Fruit fly (Drosophila melanogaster) whole organism, embryonic: ENCODE measurements around the gene CG13931.

ENCODE experiments used
- Awh ChIP-seq: fragments of 200-800 bp; sonication (Bioruptor generic); IDR thresholded peaks from 2 replicates; pipeline ENCODE4, ENCODE4 v1.3.6; 2022; ENCODE audit warnings: missing biosample characterization, missing genetic modification characterization
- CG10267 ChIP-seq: fragments of 200-800 bp; sonication (Bioruptor generic); optimal IDR thresholded peaks from 2 replicates; lab custom pipeline; 2018; ENCODE audit warnings: missing biosample characterization, mild to moderate bottlenecking, missing genetic modification characterization, moderate library complexity
- CG11456 ChIP-seq: fragments of 200-800 bp; sonication (Bioruptor generic); IDR thresholded peaks from 3 replicates; pipeline ENCODE4 v1.3.6; 2022; ENCODE audit warnings: missing biosample characterization, missing genetic modification characterization
- CG12299 ChIP-seq: fragments of 200-800 bp; sonication (Bioruptor generic); optimal IDR thresholded peaks from 2 replicates; lab custom pipeline; 2018; ENCODE audit warnings: missing biosample characterization, mild to moderate bottlenecking, missing genetic modification characterization
- CG12769 ChIP-seq: fragments of 200-800 bp; sonication (Bioruptor generic); optimal IDR thresholded peaks from 2 replicates; lab custom pipeline; 2019; ENCODE audit warnings: missing biosample characterization, mild to moderate bottlenecking, missing genetic modification characterization, moderate library complexity
- CG15514 ChIP-seq: fragments of 200-800 bp; sonication (Bioruptor generic); optimal IDR thresholded peaks from 3 replicates; lab custom pipeline; 2017; ENCODE audit warnings: missing biosample characterization, missing genetic modification characterization, mild to moderate bottlenecking, moderate library complexity, missing genetic modification reagents
- CG17328 ChIP-seq: fragments of 200-800 bp; sonication (Bioruptor generic); IDR thresholded peaks from 2 replicates; pipeline ENCODE4 v1.3.6; 2022; ENCODE audit warnings: missing biosample characterization, missing genetic modification characterization
- CG32532 ChIP-seq: fragments of 200-800 bp; sonication (Bioruptor generic); IDR thresholded peaks from 2 replicates; pipeline ENCODE4 v1.3.6; 2022; ENCODE audit warnings: missing biosample characterization, missing genetic modification characterization
- CG5180 ChIP-seq: fragments of 200-800 bp; sonication (Bioruptor generic); optimal IDR thresholded peaks from 3 replicates; lab custom pipeline; 2017; ENCODE audit warnings: missing biosample characterization, missing genetic modification characterization, mild to moderate bottlenecking, moderate library complexity, missing genetic modification reagents
- CG5953 ChIP-seq: fragments of 200-800 bp; sonication (Bioruptor generic); IDR thresholded peaks from 2 replicates; pipeline ENCODE4 v1.3.6; 2022; ENCODE audit warnings: missing biosample characterization, missing genetic modification characterization
- CG6272 ChIP-seq: fragments of 200-800 bp; sonication (Bioruptor generic); IDR thresholded peaks from 2 replicates; pipeline ENCODE4 v1.3.6; 2022; ENCODE audit warnings: missing biosample characterization, missing genetic modification characterization
- CG6854 ChIP-seq: fragments of 200-800 bp; sonication (Bioruptor generic); optimal IDR thresholded peaks from 3 replicates; lab custom pipeline; 2017; ENCODE audit warnings: missing biosample characterization, mild to moderate bottlenecking, missing genetic modification characterization
- CG7786 ChIP-seq: fragments of 200-800 bp; sonication (Bioruptor generic); optimal IDR thresholded peaks from 2 replicates; lab custom pipeline; 2016; ENCODE audit warnings: missing biosample characterization, missing genetic modification characterization
- CG7839 ChIP-seq: fragments of 200-800 bp; sonication (Bioruptor generic); optimal IDR thresholded peaks from 3 replicates; lab custom pipeline; 2018; ENCODE audit warnings: missing biosample characterization, mild to moderate bottlenecking, missing genetic modification characterization, moderate library complexity
- CG8765 ChIP-seq: fragments of 200-800 bp; sonication (Bioruptor generic); IDR thresholded peaks from 2 replicates; pipeline ENCODE4 v1.3.6; 2022; ENCODE audit warnings: missing biosample characterization, missing genetic modification characterization
- D ChIP-seq, 2 experiments: fragments of 200-800 bp in 1 of 2; fragments of >200 bp in 1 of 2; sonication (Bioruptor generic) in 1 of 2; optimal IDR thresholded peaks; 2 replicates in 1 of 2; 3 replicates in 1 of 2; lab custom pipeline; 2017; ENCODE audit warnings: mild to moderate bottlenecking in 1 of 2, missing biosample characterization in 1 of 2, missing genetic modification characterization in 1 of 2, missing genetic modification reagents in 1 of 2
- D19A ChIP-seq: fragments of 200-800 bp; optimal IDR thresholded peaks from 3 replicates; lab custom pipeline; 2019; ENCODE audit warnings: missing biosample characterization, mild to moderate bottlenecking, missing genetic modification characterization, moderate library complexity
- Dip2 ChIP-seq: fragments of 200-800 bp; sonication (Bioruptor generic); IDR thresholded peaks from 2 replicates; pipeline ENCODE4 v1.3.6; 2022; ENCODE audit warnings: missing biosample characterization, missing genetic modification characterization
- E2f2 ChIP-seq: fragments of 200-800 bp; sonication (Bioruptor generic); IDR thresholded peaks from 2 replicates; pipeline ENCODE4 v1.3.6; 2022; ENCODE audit warnings: missing biosample characterization, missing genetic modification characterization
- HLH3B ChIP-seq: fragments of 200-800 bp; sonication (Bioruptor generic); IDR thresholded peaks from 2 replicates; pipeline ENCODE4 v1.3.6; 2022; ENCODE audit warnings: missing biosample characterization, missing genetic modification characterization
- HLH54F ChIP-seq: fragments of 200-800 bp; sonication (Bioruptor generic); optimal IDR thresholded peaks from 3 replicates; lab custom pipeline; 2016; ENCODE audit warnings: missing biosample characterization, missing genetic modification characterization
- Hr78 ChIP-seq, 2 experiments: fragments of 200-800 bp in 1 of 2; fragments of >200 bp in 1 of 2; sonication (Bioruptor generic) in 1 of 2; optimal IDR thresholded peaks; 2 replicates each; lab custom pipeline; 2017 to 2019; ENCODE audit warnings: missing biosample characterization in 2 of 2, missing genetic modification characterization in 2 of 2, mild to moderate bottlenecking in 1 of 2, moderate library complexity in 1 of 2
- Ravus ChIP-seq: fragments of 200-800 bp; sonication (Bioruptor generic); IDR thresholded peaks from 2 replicates; pipeline ENCODE4 v1.3.6; 2022; ENCODE audit warnings: missing biosample characterization, missing genetic modification characterization
- Rfx ChIP-seq: fragments of 200-800 bp; sonication (Bioruptor generic); IDR thresholded peaks from 2 replicates; pipeline ENCODE4 v1.3.6; 2022; ENCODE audit warnings: missing biosample characterization, missing genetic modification characterization
- ara ChIP-seq: fragments of 200-800 bp; sonication (Bioruptor generic); IDR thresholded peaks from 2 replicates; pipeline ENCODE4 v1.3.6; 2022; ENCODE audit warnings: missing biosample characterization, missing genetic modification characterization
- cas ChIP-seq: fragments of 200-800 bp; sonication (Bioruptor generic); IDR thresholded peaks from 2 replicates; pipeline ENCODE4 v1.3.6; 2022; ENCODE audit warnings: missing biosample characterization, missing genetic modification characterization
- cg ChIP-seq: fragments of 200-800 bp; sonication (Bioruptor generic); optimal IDR thresholded peaks from 3 replicates; lab custom pipeline; 2019; ENCODE audit warnings: missing biosample characterization, mild to moderate bottlenecking, missing genetic modification characterization, moderate library complexity
- ci ChIP-seq: fragments of 200-800 bp; sonication (Bioruptor generic); IDR thresholded peaks from 3 replicates; pipeline ENCODE4 v1.3.6; 2022; ENCODE audit warnings: missing biosample characterization, missing genetic modification characterization
- dan ChIP-seq: fragments of 200-800 bp; sonication (Bioruptor generic); IDR thresholded peaks from 2 replicates; pipeline ENCODE4 v1.3.6; 2022; ENCODE audit warnings: missing biosample characterization, missing genetic modification characterization
- ftz-f1 ChIP-seq: fragments of 200-800 bp; sonication (Bioruptor generic); optimal IDR thresholded peaks from 2 replicates; lab custom pipeline; 2016; ENCODE audit warnings: missing biosample characterization, missing genetic modification characterization
- gem ChIP-seq: fragments of 200-800 bp; sonication (Bioruptor generic); optimal IDR thresholded peaks from 2 replicates; lab custom pipeline; 2019; ENCODE audit warnings: missing biosample characterization, mild to moderate bottlenecking, missing genetic modification characterization, moderate library complexity
- grn ChIP-seq: fragments of 200-800 bp; sonication (Bioruptor generic); optimal IDR thresholded peaks from 3 replicates; lab custom pipeline; 2017; ENCODE audit warnings: missing biosample characterization, missing genetic modification characterization
- gsb ChIP-seq: fragments of 200-800 bp; sonication (Bioruptor generic); IDR thresholded peaks from 2 replicates; pipeline ENCODE4 v1.3.6; 2022; ENCODE audit warnings: missing biosample characterization, missing genetic modification characterization
- lab ChIP-seq: fragments of 200-800 bp; sonication (Bioruptor generic); optimal IDR thresholded peaks from 3 replicates; lab custom pipeline; 2017; ENCODE audit warnings: missing biosample characterization, missing genetic modification characterization, mild to moderate bottlenecking, moderate library complexity, missing genetic modification reagents
- mirr ChIP-seq: fragments of 200-800 bp; sonication (Bioruptor generic); optimal IDR thresholded peaks from 3 replicates; lab custom pipeline; 2018; ENCODE audit warnings: missing biosample characterization, mild to moderate bottlenecking, missing genetic modification characterization
- mld ChIP-seq: fragments of 200-800 bp; sonication (Bioruptor generic); IDR thresholded peaks from 3 replicates; pipeline ENCODE4 v1.3.6; 2022; ENCODE audit warnings: missing biosample characterization, missing genetic modification characterization; ENCODE audit not compliant: partially characterized antibody
- nau ChIP-seq: fragments of 200-800 bp; sonication (Bioruptor generic); optimal IDR thresholded peaks from 3 replicates; lab custom pipeline; 2017; ENCODE audit warnings: missing biosample characterization, mild to moderate bottlenecking, missing genetic modification characterization, missing genetic modification reagents
- nerfin-2 ChIP-seq: fragments of 200-800 bp; sonication (Bioruptor generic); IDR thresholded peaks from 2 replicates; pipeline ENCODE4 v1.3.6; 2022; ENCODE audit warnings: missing biosample characterization, missing genetic modification characterization; ENCODE audit not compliant: partially characterized antibody
- nmo ChIP-seq: fragments of 200-800 bp; sonication (Bioruptor generic); optimal IDR thresholded peaks from 2 replicates; lab custom pipeline; 2018; ENCODE audit warnings: missing biosample characterization, mild to moderate bottlenecking, missing genetic modification characterization, moderate library complexity
- otp ChIP-seq: fragments of 200-800 bp; sonication (Bioruptor generic); IDR thresholded peaks from 3 replicates; pipeline ENCODE4, ENCODE4 v1.3.6; 2022; ENCODE audit warnings: missing biosample characterization, missing genetic modification characterization
- pho ChIP-seq: fragments of 200-800 bp; sonication (Bioruptor generic); optimal IDR thresholded peaks from 2 replicates; lab custom pipeline; 2016; ENCODE audit warnings: missing biosample characterization, missing genetic modification characterization
- row ChIP-seq: fragments of 200-800 bp; sonication (Bioruptor generic); IDR thresholded peaks from 3 replicates; pipeline ENCODE4 v1.3.6; 2022; ENCODE audit warnings: missing biosample characterization, missing genetic modification characterization
- sd ChIP-seq: fragments of 200-800 bp; sonication (Bioruptor generic); optimal IDR thresholded peaks from 3 replicates; lab custom pipeline; 2018; ENCODE audit warnings: missing biosample characterization, mild to moderate bottlenecking, missing genetic modification characterization, moderate library complexity
- sim ChIP-seq: fragments of 200-800 bp; sonication (Bioruptor generic); IDR thresholded peaks from 2 replicates; pipeline ENCODE4 v1.3.6; 2022; ENCODE audit warnings: missing biosample characterization, missing genetic modification characterization
- vvl ChIP-seq: fragments of 200-800 bp; sonication (Bioruptor generic); IDR thresholded peaks from 2 replicates; pipeline ENCODE4 v1.3.6; 2022; ENCODE audit warnings: missing biosample characterization, missing genetic modification characterization
- wek ChIP-seq: fragments of 200-800 bp; sonication (Bioruptor generic); optimal IDR thresholded peaks from 3 replicates; lab custom pipeline; 2018; ENCODE audit warnings: missing biosample characterization, mild to moderate bottlenecking, missing genetic modification characterization, moderate library complexity

CG13931 gene

DNA sequence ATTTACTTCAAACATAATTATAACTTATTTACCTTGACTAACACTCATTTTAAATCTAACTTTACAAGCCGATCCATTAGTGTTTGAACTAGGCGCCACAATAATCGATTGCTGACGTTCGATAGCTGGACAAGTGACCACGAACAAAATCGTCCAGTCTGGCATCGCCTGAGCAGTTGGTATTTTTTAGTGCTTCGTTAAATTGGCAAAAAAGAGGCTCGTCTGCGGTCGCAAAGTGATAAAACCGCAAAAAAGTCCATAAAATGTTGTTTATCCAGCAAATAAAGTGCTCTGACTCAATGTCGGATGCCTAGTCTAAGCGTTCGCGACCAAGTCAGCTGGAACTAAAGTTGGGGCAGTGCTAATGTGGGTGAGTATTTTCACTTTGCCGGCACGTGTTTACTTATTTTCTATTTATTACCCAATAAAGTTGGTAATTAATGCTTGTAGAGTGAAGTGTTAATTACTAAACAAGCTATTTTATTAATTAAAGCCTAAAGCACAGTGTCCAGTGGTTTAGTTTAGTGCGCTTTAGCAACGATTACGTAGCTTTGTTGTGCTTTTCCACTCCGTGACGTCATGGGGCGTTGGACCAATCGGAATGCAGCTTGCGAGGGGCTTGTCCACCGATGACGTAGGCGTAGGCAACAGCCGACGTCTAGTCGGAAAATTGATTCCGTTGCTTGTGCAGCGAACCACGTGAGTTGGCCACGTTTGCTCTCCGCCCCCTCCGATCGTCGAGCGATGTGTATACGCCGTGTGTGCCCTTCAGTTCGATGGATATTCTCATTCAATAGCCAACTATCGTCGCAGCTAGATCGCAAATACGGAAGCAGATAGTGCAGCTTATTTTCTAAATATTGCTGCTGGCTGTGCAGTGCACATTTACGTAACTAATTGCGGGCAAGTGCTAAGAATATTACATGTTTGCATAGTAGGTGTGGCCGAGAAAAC lies 36.4 kb upstream of the CG13931 start, which contains the start of gene Gk2 (continued):
- TF ChIP-seq CG17328 (GFP tag; lab: Robert Waterston, UW) (0 out of 2 replicates have a peak, but pooled peaks have one; percentile 13), CG10267 (tag; lab: Kevin White, UChicago) (peak; percentile 7), CG15514 (GFP tag; lab: Kevin White, UChicago) (peak; percentile 35), CG6272 (GFP tag; lab: Robert Waterston, UW) (no peak), nerfin-2 (GFP tag; lab: Robert Waterston, UW) (peak; percentile 38; the same call in 1 of the 2 replicates), pho (GFP tag; lab: Kevin White, UChicago) (no peak)

DNA sequence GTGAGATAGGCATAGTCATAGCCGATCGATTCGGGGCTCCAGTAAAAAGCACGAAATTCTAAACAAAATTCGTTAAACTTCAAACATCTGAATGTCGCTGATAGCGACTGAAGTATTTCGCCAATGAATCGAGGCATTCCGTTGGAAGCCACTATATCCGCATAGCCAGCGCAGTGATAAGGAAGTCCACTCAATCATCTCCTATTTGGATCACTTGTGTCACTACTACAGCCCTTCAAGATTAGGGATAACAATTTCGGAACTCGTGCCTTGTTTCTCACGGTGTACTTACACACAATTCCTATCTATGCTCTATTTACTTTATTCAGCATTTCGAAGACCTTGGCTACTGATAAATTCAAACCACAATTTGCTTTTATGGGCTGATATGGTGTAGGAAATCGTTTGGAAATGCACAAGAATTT lies 35.7 kb upstream of the CG13931 start, which contains the start of gene PIG-Wb:
Gene PIG-Wb, minus strand, starts transcription at position 209 of the 425 bp plus-strand sequence.
- no peak for TF ChIP-seq Dip2 (GFP tag; lab: Robert Waterston, UW)
- TF ChIP-seq wek (GFP tag; lab: Kevin White, UChicago): peak; percentile 24
- TF ChIP-seq Hr78 (GFP tag; optimal IDR thresholded peaks at IDR 0.05; lab: Kevin White, UChicago): no peak
- no peak for TF ChIP-seq otp (GFP tag; lab: Robert Waterston, UW)
- TF ChIP-seq CG12769: peak; percentile 50
- peak; percentile 34; the same call in 2 of the 3 replicates for TF ChIP-seq row (GFP tag; lab: Robert Waterston, UW)
- TF ChIP-seq CG6854 (GFP tag; lab: Kevin White, UChicago): peak; percentile 55
- TF ChIP-seq nau (GFP tag; lab: Kevin White, UChicago): peak; percentile 22
- TF ChIP-seq CG7786: no peak
- no peak for TF ChIP-seq CG6272 (GFP tag; lab: Robert Waterston, UW)
- TF ChIP-seq mld (GFP tag; lab: Robert Waterston, UW): no peak
- TF ChIP-seq dan (GFP tag; lab: Robert Waterston, UW): no peak
- TF ChIP-seq CG32532: no peak
- no peak for TF ChIP-seq vvl
- TF ChIP-seq ara (GFP tag; lab: Robert Waterston, UW): no peak
- no peak for TF ChIP-seq nmo (GFP tag; lab: Kevin White, UChicago)
- peak; percentile 1 for TF ChIP-seq CG7839 (tag; lab: Kevin White, UChicago)
- TF ChIP-seq Awh (GFP tag; lab: Robert Waterston, UW): no peak
- no peak for TF ChIP-seq HLH3B (GFP tag; lab: Robert Waterston, UW)
- TF ChIP-seq Ravus (GFP tag; lab: Robert Waterston, UW): no peak
- peak; percentile 90 for TF ChIP-seq mirr (GFP tag; lab: Kevin White, UChicago)
- TF ChIP-seq CG5180 (GFP tag; lab: Kevin White, UChicago): peak; percentile 1
- peak; percentile 50 for TF ChIP-seq ftz-f1 (GFP tag; lab: Kevin White, UChicago)
- no peak for TF ChIP-seq sim (GFP tag; lab: Robert Waterston, UW)
- peak; percentile 93 for TF ChIP-seq grn
- TF ChIP-seq E2f2 (GFP tag; lab: Robert Waterston, UW): no peak
- no peak for TF ChIP-seq CG8765
- peak; percentile 20 for TF ChIP-seq gem (tag; lab: Kevin White, UChicago)
- TF ChIP-seq HLH54F (GFP tag; lab: Kevin White, UChicago): no peak
- no peak for TF ChIP-seq D (optimal IDR thresholded peaks at IDR 0.05; lab: Kevin White, UChicago)
- no peak for TF ChIP-seq D (GFP tag; optimal IDR thresholded peaks at IDR 0.05; lab: Kevin White, UChicago)
- TF ChIP-seq D19A (tag; lab: Kevin White, UChicago): no peak
- TF ChIP-seq cg (GFP tag; lab: Kevin White, UChicago): no peak
- TF ChIP-seq Rfx: 0 out of 2 replicates have a peak, but pooled peaks have one; percentile 3
- peak; percentile 98 for TF ChIP-seq sd (tag; lab: Kevin White, UChicago)
- TF ChIP-seq CG12299 (tag; lab: Kevin White, UChicago): peak; percentile 18
- 0 out of 3 replicates have a peak, but pooled peaks have one; percentile 15 for TF ChIP-seq CG11456 (GFP tag; lab: Robert Waterston, UW)
- 0 out of 2 replicates have a peak, but pooled peaks have one; percentile 7 for TF ChIP-seq CG5953
- peak; percentile 95 for TF ChIP-seq lab
- TF ChIP-seq cas (GFP tag; lab: Robert Waterston, UW): no peak
- TF ChIP-seq ci (GFP tag; lab: Robert Waterston, UW): no peak
- TF ChIP-seq gsb: no peak
